Worm (Caenorhabditis elegans) whole organism, mixed stage, embryonic: ENCODE data around the gene F43C11.2.

Experiments used
- bed-3 ChIP-seq: fragments of 200-800 bp; sonication (Bioruptor generic); optimal IDR thresholded peaks from 3 replicates; lab custom pipeline; 2018; ENCODE audit warnings: mild to moderate bottlenecking, missing genetic modification characterization, moderate library complexity, missing compliant biosample characterization
- blmp-1 ChIP-seq: fragments of 150-350 bp; optimal IDR thresholded peaks from 2 replicates; lab custom pipeline; 2014; ENCODE audit warnings: missing biosample characterization, missing genetic modification characterization
- ceh-39 ChIP-seq: fragments of 150-350 bp; optimal IDR thresholded peaks from 2 replicates; lab custom pipeline; 2014; ENCODE audit warnings: missing biosample characterization, missing genetic modification characterization
- ceh-43 ChIP-seq: fragments of 200-800 bp; sonication (Bioruptor generic); optimal IDR thresholded peaks from 2 replicates; lab custom pipeline; 2018; ENCODE audit warnings: mild to moderate bottlenecking, missing genetic modification characterization, moderate library complexity, missing compliant biosample characterization
- ceh-83 ChIP-seq: fragments of 200-800 bp; sonication (Bioruptor generic); optimal IDR thresholded peaks from 2 replicates; lab custom pipeline; 2018; ENCODE audit warnings: mild to moderate bottlenecking, missing genetic modification characterization, missing compliant biosample characterization
- ces-1 ChIP-seq: fragments of 150-350 bp; optimal IDR thresholded peaks from 2 replicates; lab custom pipeline; 2014; ENCODE audit warnings: missing biosample characterization, missing genetic modification reagents, missing genetic modification characterization
- drap-1 ChIP-seq: fragments of 200-800 bp; sonication (Bioruptor generic); optimal IDR thresholded peaks from 3 replicates; lab custom pipeline; 2018; ENCODE audit warnings: mild to moderate bottlenecking, missing genetic modification characterization, missing compliant biosample characterization
- elt-1 ChIP-seq: sonication (generic microtip); optimal IDR thresholded peaks from 2 replicates; lab custom pipeline; 2017; ENCODE audit warnings: missing genetic modification characterization, mild to moderate bottlenecking, missing compliant biosample characterization, antibody characterized with exemption, moderate library complexity, borderline replicate concordance; ENCODE audit not compliant: insufficient read depth
- elt-3 ChIP-seq: fragments of 150-350 bp; optimal IDR thresholded peaks from 2 replicates; lab custom pipeline; 2014; ENCODE audit warnings: missing biosample characterization, missing genetic modification characterization
- flh-1 ChIP-seq: fragments of 200-800 bp; sonication (Bioruptor generic); optimal IDR thresholded peaks from 2 replicates; lab custom pipeline; 2018; ENCODE audit warnings: mild to moderate bottlenecking, missing genetic modification characterization, moderate library complexity, missing compliant biosample characterization
- ham-2 ChIP-seq: fragments of 200-800 bp; sonication (Bioruptor generic); optimal IDR thresholded peaks from 2 replicates; lab custom pipeline; 2018; ENCODE audit warnings: mild to moderate bottlenecking, missing genetic modification characterization, missing compliant biosample characterization
- hlh-1 ChIP-seq: fragments of 150-350 bp; optimal IDR thresholded peaks from 2 replicates; lab custom pipeline; 2014; ENCODE audit warnings: missing biosample characterization, missing genetic modification reagents, missing genetic modification characterization
- lin-13 ChIP-seq: fragments of 150-350 bp; optimal IDR thresholded peaks from 2 replicates; lab custom pipeline; 2014; ENCODE audit warnings: missing biosample characterization, missing genetic modification characterization
- lin-32 ChIP-seq: fragments of 200-800 bp; sonication (Bioruptor generic); optimal IDR thresholded peaks from 2 replicates; lab custom pipeline; 2018; ENCODE audit warnings: mild to moderate bottlenecking, missing genetic modification characterization, missing compliant biosample characterization
- lsy-2 ChIP-seq: fragments of 150-350 bp; optimal IDR thresholded peaks from 2 replicates; lab custom pipeline; 2014; ENCODE audit warnings: missing biosample characterization, missing genetic modification characterization
- mab-5 ChIP-seq: fragments of 150-350 bp; optimal IDR thresholded peaks from 2 replicates; lab custom pipeline; 2014; ENCODE audit warnings: missing biosample characterization, missing genetic modification characterization
- mep-1 ChIP-seq: fragments of 150-350 bp; optimal IDR thresholded peaks from 2 replicates; lab custom pipeline; 2017; ENCODE audit warnings: missing biosample characterization, missing genetic modification reagents, missing genetic modification characterization, inconsistent platforms
- mls-2 ChIP-seq: sonication (generic microtip); optimal IDR thresholded peaks from 2 replicates; lab custom pipeline; 2016; ENCODE audit warnings: mild to moderate bottlenecking, missing genetic modification characterization, moderate library complexity, missing compliant biosample characterization
- nhr-12 ChIP-seq: fragments of 150-350 bp; optimal IDR thresholded peaks from 2 replicates; lab custom pipeline; 2014; ENCODE audit warnings: missing biosample characterization, missing genetic modification characterization
- nhr-2 ChIP-seq: fragments of 150-350 bp; optimal IDR thresholded peaks from 2 replicates; lab custom pipeline; 2014; ENCODE audit warnings: missing biosample characterization, missing genetic modification characterization
- nhr-237 ChIP-seq: fragments of 150-350 bp; optimal IDR thresholded peaks from 2 replicates; lab custom pipeline; 2014; ENCODE audit warnings: missing biosample characterization, missing genetic modification characterization
- nhr-28 ChIP-seq: fragments of 150-350 bp; optimal IDR thresholded peaks from 2 replicates; lab custom pipeline; 2014; ENCODE audit warnings: missing biosample characterization, missing genetic modification characterization
- nhr-76 ChIP-seq: sonication (generic microtip); optimal IDR thresholded peaks from 2 replicates; lab custom pipeline; 2017; ENCODE audit warnings: missing biosample characterization, missing genetic modification characterization
- pha-4 ChIP-seq: fragments of 150-350 bp; optimal IDR thresholded peaks from 2 replicates; lab custom pipeline; 2018; ENCODE audit warnings: missing biosample characterization, missing genetic modification reagents, missing genetic modification characterization
- sem-2 ChIP-seq: fragments of 200-800 bp; sonication (Bioruptor generic); optimal IDR thresholded peaks from 2 replicates; lab custom pipeline; 2018; ENCODE audit warnings: mild to moderate bottlenecking, missing genetic modification characterization, missing compliant biosample characterization
- snpc-4 ChIP-seq: fragments of 150-350 bp; optimal IDR thresholded peaks from 2 replicates; lab custom pipeline; 2014; ENCODE audit warnings: missing biosample characterization, missing genetic modification characterization
- sptf-1 ChIP-seq: sonication (generic microtip); optimal IDR thresholded peaks from 2 replicates; lab custom pipeline; 2017; ENCODE audit warnings: mild to moderate bottlenecking, missing genetic modification characterization, moderate library complexity, missing compliant biosample characterization
- unc-120 ChIP-seq: sonication (generic microtip); optimal IDR thresholded peaks from 2 replicates; lab custom pipeline; 2017; ENCODE audit warnings: missing genetic modification characterization, missing compliant biosample characterization; ENCODE audit not compliant: poor library complexity, severe bottlenecking
- unc-39 ChIP-seq: fragments of 150-350 bp; optimal IDR thresholded peaks from 2 replicates; lab custom pipeline; 2014; ENCODE audit warnings: missing biosample characterization, missing genetic modification characterization
- unc-62 ChIP-seq: fragments of 150-350 bp; optimal IDR thresholded peaks from 2 replicates; lab custom pipeline; 2014; ENCODE audit warnings: missing biosample characterization, missing genetic modification reagents, missing genetic modification characterization
- zip-8 ChIP-seq: fragments of 150-350 bp; optimal IDR thresholded peaks from 2 replicates; lab custom pipeline; 2014; ENCODE audit warnings: missing biosample characterization, missing genetic modification characterization

Gene F43C11.2

ce11 chrII:2378465-2379009, 24.0 kb downstream of the F43C11.2 start:
- no peak for TF ChIP-seq sptf-1 (tag; lab: Kevin White, UChicago)
- TF ChIP-seq elt-3 (tag; lab: Kevin White, UChicago), result no peak
- no peak for TF ChIP-seq nhr-237 (tag; lab: Kevin White, UChicago)
- no peak for TF ChIP-seq blmp-1 (tag; lab: Kevin White, UChicago)
- no peak for TF ChIP-seq ceh-43 (GFP tag; lab: Kevin White, UChicago)
- TF ChIP-seq hlh-1, result no peak
- no peak for TF ChIP-seq nhr-2 (tag; lab: Kevin White, UChicago)
- TF ChIP-seq mls-2 (tag; lab: Kevin White, UChicago), result no peak
- no peak for TF ChIP-seq ham-2 (GFP tag; lab: Kevin White, UChicago)
- TF ChIP-seq elt-1 (tag; lab: Kevin White, UChicago), result no peak

- TF ChIP-seq mls-2 (tag; lab: Kevin White, UChicago) (no peak), unc-39 (tag; lab: Kevin White, UChicago) (no peak), nhr-76 (no peak), lin-13 (no peak), ceh-43 (GFP tag; lab: Kevin White, UChicago) (no peak), nhr-237 (tag; lab: Kevin White, UChicago) (no peak), zip-8 (no peak)
- TF ChIP-seq, all 35 proteins: peak for 0
Observed at ce11 chrII:2379673-2380072, 25.1 kb downstream of the F43C11.2 start.

- peak; percentile 29 for TF ChIP-seq lsy-2
- TF ChIP-seq sptf-1 (tag; lab: Kevin White, UChicago), result no peak
Observed at ce11 chrII:2380174-2380573, 25.6 kb downstream of the F43C11.2 start, which contains the start of gene F16G10.7. Gene F16G10.7, minus strand, starts transcription at chrII:2380274.

ce11 chrII:2383334-2383733, 28.8 kb downstream of the F43C11.2 start, which contains the start of gene F16G10.8:
Gene F16G10.8, minus strand, starts transcription at chrII:2383434.
- no peak for TF ChIP-seq elt-1 (tag; lab: Kevin White, UChicago)
- no peak for TF ChIP-seq blmp-1 (tag; lab: Kevin White, UChicago)
- no peak for TF ChIP-seq ces-1 (GFP tag; lab: Kevin White, UChicago)
- TF ChIP-seq mls-2 (tag; lab: Kevin White, UChicago), result no peak
- TF ChIP-seq bed-3 (GFP tag; lab: Kevin White, UChicago), result no peak
- TF ChIP-seq lsy-2, result no peak
- TF ChIP-seq snpc-4 (tag; lab: Kevin White, UChicago), result no peak
- no peak for TF ChIP-seq ham-2 (GFP tag; lab: Kevin White, UChicago)
- no peak for TF ChIP-seq flh-1 (GFP tag; lab: Kevin White, UChicago)
- no peak for TF ChIP-seq nhr-12
- no peak for TF ChIP-seq ceh-83 (GFP tag; lab: Kevin White, UChicago)
- no peak for TF ChIP-seq drap-1 (GFP tag; lab: Kevin White, UChicago)
- no peak for TF ChIP-seq lin-13
- no peak for TF ChIP-seq ceh-39
- no peak for TF ChIP-seq unc-120 (tag; lab: Kevin White, UChicago)
- TF ChIP-seq hlh-1, result no peak
- TF ChIP-seq lin-32 (GFP tag; lab: Kevin White, UChicago), result no peak
- no peak for TF ChIP-seq pha-4 (tag; lab: Kevin White, UChicago)

ce11 chrII:2385495-2385894, 30.9 kb downstream of the F43C11.2 start, which contains the start of gene F16G10.9:
Gene F16G10.9, minus strand, starts transcription at chrII:2385595.
- no peak for TF ChIP-seq blmp-1 (tag; lab: Kevin White, UChicago)
- no peak for TF ChIP-seq flh-1 (GFP tag; lab: Kevin White, UChicago)
- TF ChIP-seq ceh-39, result no peak
- no peak for TF ChIP-seq mls-2 (tag; lab: Kevin White, UChicago)
- no peak for TF ChIP-seq bed-3 (GFP tag; lab: Kevin White, UChicago)
- TF ChIP-seq mab-5 (tag; lab: Kevin White, UChicago), result no peak
- TF ChIP-seq unc-62 (GFP tag; lab: Kevin White, UChicago), result no peak
- TF ChIP-seq ceh-43 (GFP tag; lab: Kevin White, UChicago), result no peak
- no peak for TF ChIP-seq snpc-4 (tag; lab: Kevin White, UChicago)
- no peak for TF ChIP-seq sptf-1 (tag; lab: Kevin White, UChicago)
- TF ChIP-seq lin-13, result no peak
- no peak for TF ChIP-seq ces-1 (GFP tag; lab: Kevin White, UChicago)
- no peak for TF ChIP-seq ceh-83 (GFP tag; lab: Kevin White, UChicago)
- no peak for TF ChIP-seq drap-1 (GFP tag; lab: Kevin White, UChicago)
- no peak for TF ChIP-seq sem-2 (GFP tag; lab: Kevin White, UChicago)
- TF ChIP-seq lsy-2, result no peak
- TF ChIP-seq nhr-28 (tag; lab: Kevin White, UChicago), result no peak
- no peak for TF ChIP-seq mep-1 (tag; lab: Kevin White, UChicago)
